Fruit fly (Drosophila melanogaster) whole organism, prepupa: ENCODE data around the gene RpLP1.

Source experiments
- Blimp-1 ChIP-seq: fragments of 200-800 bp; sonication (Bioruptor generic); optimal IDR thresholded peaks from 3 replicates; lab custom pipeline; 2017; ENCODE audit warnings: missing biosample characterization, missing genetic modification characterization, mild to moderate bottlenecking, moderate library complexity, missing genetic modification reagents
- CG10669 ChIP-seq: fragments of 200-800 bp; sonication (Bioruptor generic); optimal IDR thresholded peaks from 3 replicates; lab custom pipeline; 2018; ENCODE audit warnings: missing biosample characterization, mild to moderate bottlenecking, missing genetic modification characterization, moderate library complexity
- CG11762 ChIP-seq: fragments of 200-800 bp; sonication (Bioruptor generic); optimal IDR thresholded peaks from 3 replicates; lab custom pipeline; 2016; ENCODE audit warnings: missing biosample characterization, missing genetic modification characterization; ENCODE audit not compliant: insufficient read depth
- CG15336 ChIP-seq: fragments of 200-800 bp; sonication (Bioruptor generic); IDR thresholded peaks from 2 replicates; pipeline ENCODE4 v1.3.6; 2022; ENCODE audit warnings: missing biosample characterization, missing genetic modification characterization
- CG1621 ChIP-seq: fragments of 200-800 bp; sonication (Bioruptor generic); optimal IDR thresholded peaks from 3 replicates; lab custom pipeline; 2018; ENCODE audit warnings: missing biosample characterization, mild to moderate bottlenecking, missing genetic modification characterization
- CG3032 ChIP-seq: fragments of 200-800 bp; optimal IDR thresholded peaks from 2 replicates; lab custom pipeline; 2019; ENCODE audit warnings: missing biosample characterization, mild to moderate bottlenecking, missing genetic modification characterization, moderate library complexity
- CG31627 ChIP-seq: fragments of 200-800 bp; sonication (Bioruptor generic); optimal IDR thresholded peaks from 3 replicates; lab custom pipeline; 2016; ENCODE audit warnings: missing biosample characterization, missing genetic modification characterization
- CG32006 ChIP-seq: fragments of 200-800 bp; sonication (Bioruptor generic); optimal IDR thresholded peaks from 3 replicates; lab custom pipeline; 2017; ENCODE audit warnings: missing biosample characterization, mild to moderate bottlenecking, missing genetic modification characterization
- CG34406 ChIP-seq: fragments of 200-800 bp; sonication (Bioruptor generic); optimal IDR thresholded peaks from 3 replicates; lab custom pipeline; 2016; ENCODE audit warnings: missing biosample characterization, missing genetic modification characterization
- CG4318 ChIP-seq: fragments of 200-800 bp; sonication (Bioruptor generic); optimal IDR thresholded peaks from 3 replicates; lab custom pipeline; 2017; ENCODE audit warnings: missing biosample characterization, mild to moderate bottlenecking, missing genetic modification characterization
- CG6276 ChIP-seq: fragments of 200-800 bp; sonication (Bioruptor generic); optimal IDR thresholded peaks from 2 replicates; lab custom pipeline; 2017; ENCODE audit warnings: missing biosample characterization, mild to moderate bottlenecking, missing genetic modification characterization
- CG6792 ChIP-seq: fragments of 200-800 bp; sonication (Bioruptor generic); optimal IDR thresholded peaks from 3 replicates; lab custom pipeline; 2016; ENCODE audit warnings: missing biosample characterization, missing genetic modification characterization
- CG6808 ChIP-seq: fragments of 200-800 bp; sonication (Bioruptor generic); optimal IDR thresholded peaks from 3 replicates; lab custom pipeline; 2017; ENCODE audit warnings: missing biosample characterization, missing genetic modification characterization, mild to moderate bottlenecking, moderate library complexity, missing genetic modification reagents
- CG6854 ChIP-seq: fragments of 200-800 bp; sonication (Bioruptor generic); optimal IDR thresholded peaks from 2 replicates; lab custom pipeline; 2017; ENCODE audit warnings: missing biosample characterization, mild to moderate bottlenecking, missing genetic modification characterization
- CG8119 ChIP-seq: fragments of 200-800 bp; sonication (Bioruptor generic); IDR thresholded peaks from 3 replicates; pipeline ENCODE4 v1.3.6; 2022; ENCODE audit warnings: missing biosample characterization, missing genetic modification characterization
- CG8319 ChIP-seq: fragments of 200-800 bp; sonication (Bioruptor generic); optimal IDR thresholded peaks from 3 replicates; lab custom pipeline; 2016; ENCODE audit warnings: missing biosample characterization, missing genetic modification characterization
- CG8632 ChIP-seq: fragments of 200-800 bp; sonication (Bioruptor generic); optimal IDR thresholded peaks from 3 replicates; lab custom pipeline; 2016; ENCODE audit warnings: missing biosample characterization, missing genetic modification characterization
- CG9139 ChIP-seq: fragments of 200-800 bp; sonication (Bioruptor generic); optimal IDR thresholded peaks from 3 replicates; lab custom pipeline; 2017; ENCODE audit warnings: missing biosample characterization, mild to moderate bottlenecking, missing genetic modification characterization
- Eip78C ChIP-seq: fragments of 200-800 bp; sonication (Bioruptor generic); peaks from one replicate; lab custom pipeline; 2016; ENCODE audit warnings: missing biosample characterization, missing genetic modification characterization
- Eip93F ChIP-seq: fragments of 200-800 bp; sonication (Bioruptor generic); optimal IDR thresholded peaks from 2 replicates; lab custom pipeline; 2016; ENCODE audit warnings: missing biosample characterization, mild to moderate bottlenecking, missing genetic modification characterization
- Ets21C ChIP-seq: fragments of 200-800 bp; sonication (Bioruptor generic); optimal IDR thresholded peaks from 3 replicates; lab custom pipeline; 2016; ENCODE audit warnings: missing biosample characterization, missing genetic modification characterization
- Ets96B ChIP-seq: fragments of 200-800 bp; optimal IDR thresholded peaks from 2 replicates; lab custom pipeline; 2019; ENCODE audit warnings: missing biosample characterization, mild to moderate bottlenecking, missing genetic modification characterization, moderate library complexity
- Gug ChIP-seq: fragments of 200-800 bp; sonication (Bioruptor generic); IDR thresholded peaks from 2 replicates; pipeline ENCODE4 v1.3.6; 2022; ENCODE audit warnings: missing biosample characterization, missing genetic modification characterization
- Hr39 ChIP-seq: fragments of 200-800 bp; sonication (Bioruptor generic); optimal IDR thresholded peaks from 2 replicates; lab custom pipeline; 2016; ENCODE audit warnings: missing biosample characterization, missing genetic modification characterization
- Hr4 ChIP-seq: fragments of 200-800 bp; sonication (Bioruptor generic); optimal IDR thresholded peaks from 3 replicates; lab custom pipeline; 2016; ENCODE audit warnings: missing biosample characterization, missing genetic modification characterization
- Lpt ChIP-seq: fragments of 200-800 bp; sonication (Bioruptor generic); optimal IDR thresholded peaks from 3 replicates; lab custom pipeline; 2016; ENCODE audit warnings: missing biosample characterization, missing genetic modification characterization
- Met ChIP-seq: fragments of 200-800 bp; sonication (Bioruptor generic); optimal IDR thresholded peaks from 3 replicates; lab custom pipeline; 2016; ENCODE audit warnings: missing biosample characterization, missing genetic modification characterization
- OdsH ChIP-seq: fragments of 200-800 bp; sonication (Bioruptor generic); optimal IDR thresholded peaks from 3 replicates; lab custom pipeline; 2016; ENCODE audit warnings: missing biosample characterization, missing genetic modification characterization
- Smox ChIP-seq: fragments of 200-800 bp; sonication (Bioruptor generic); optimal IDR thresholded peaks from 3 replicates; lab custom pipeline; 2016; ENCODE audit warnings: missing biosample characterization, missing genetic modification characterization
- Sox102F ChIP-seq: fragments of 200-800 bp; sonication (Bioruptor generic); optimal IDR thresholded peaks from 2 replicates; lab custom pipeline; 2016; ENCODE audit warnings: missing biosample characterization, mild to moderate bottlenecking, missing genetic modification characterization
- Sox14 ChIP-seq: fragments of 200-800 bp; sonication (Bioruptor generic); optimal IDR thresholded peaks from 3 replicates; lab custom pipeline; 2016; ENCODE audit warnings: missing biosample characterization, missing genetic modification characterization
- Sox15 ChIP-seq: fragments of 200-800 bp; sonication (Bioruptor generic); optimal IDR thresholded peaks from 3 replicates; lab custom pipeline; 2016; ENCODE audit warnings: missing biosample characterization, missing genetic modification characterization
- achi ChIP-seq: fragments of 200-800 bp; sonication (Bioruptor generic); optimal IDR thresholded peaks from 3 replicates; lab custom pipeline; 2016; ENCODE audit warnings: missing biosample characterization, missing genetic modification characterization
- acj6 ChIP-seq: fragments of 200-800 bp; sonication (Bioruptor generic); optimal IDR thresholded peaks from 3 replicates; lab custom pipeline; 2016; ENCODE audit warnings: missing biosample characterization, missing genetic modification characterization
- cyc ChIP-seq: fragments of 200-800 bp; sonication (Bioruptor generic); optimal IDR thresholded peaks from 3 replicates; lab custom pipeline; 2016; ENCODE audit warnings: missing biosample characterization, missing genetic modification characterization
- dsx ChIP-seq: fragments of 200-800 bp; optimal IDR thresholded peaks from 3 replicates; lab custom pipeline; 2019; ENCODE audit warnings: missing biosample characterization, mild to moderate bottlenecking, missing genetic modification characterization, moderate library complexity; ENCODE audit not compliant: poor library complexity, severe bottlenecking
- esn ChIP-seq: fragments of 200-800 bp; sonication (Bioruptor generic); optimal IDR thresholded peaks from 2 replicates; lab custom pipeline; 2016; ENCODE audit warnings: missing biosample characterization, mild to moderate bottlenecking, missing genetic modification characterization, moderate library complexity
- fd59A ChIP-seq: fragments of 200-800 bp; sonication (Bioruptor generic); optimal IDR thresholded peaks from 2 replicates; lab custom pipeline; 2017; ENCODE audit warnings: missing biosample characterization, mild to moderate bottlenecking, missing genetic modification characterization, missing genetic modification reagents
- lz ChIP-seq: fragments of 200-800 bp; sonication (Bioruptor generic); optimal IDR thresholded peaks from 3 replicates; lab custom pipeline; 2016; ENCODE audit warnings: missing biosample characterization, missing genetic modification characterization
- spab ChIP-seq: fragments of 200-800 bp; sonication (Bioruptor generic); optimal IDR thresholded peaks from 2 replicates; lab custom pipeline; 2017; ENCODE audit warnings: missing biosample characterization, mild to moderate bottlenecking, missing genetic modification characterization, missing genetic modification reagents
- svp ChIP-seq: fragments of 200-800 bp; sonication (Bioruptor generic); peaks from one replicate; lab custom pipeline; 2016; ENCODE audit warnings: missing biosample characterization, missing genetic modification characterization
- vri ChIP-seq: fragments of 200-800 bp; sonication (Bioruptor generic); optimal IDR thresholded peaks from 3 replicates; lab custom pipeline; 2016; ENCODE audit warnings: missing biosample characterization, mild to moderate bottlenecking, missing genetic modification characterization

Gene RpLP1

DNA sequence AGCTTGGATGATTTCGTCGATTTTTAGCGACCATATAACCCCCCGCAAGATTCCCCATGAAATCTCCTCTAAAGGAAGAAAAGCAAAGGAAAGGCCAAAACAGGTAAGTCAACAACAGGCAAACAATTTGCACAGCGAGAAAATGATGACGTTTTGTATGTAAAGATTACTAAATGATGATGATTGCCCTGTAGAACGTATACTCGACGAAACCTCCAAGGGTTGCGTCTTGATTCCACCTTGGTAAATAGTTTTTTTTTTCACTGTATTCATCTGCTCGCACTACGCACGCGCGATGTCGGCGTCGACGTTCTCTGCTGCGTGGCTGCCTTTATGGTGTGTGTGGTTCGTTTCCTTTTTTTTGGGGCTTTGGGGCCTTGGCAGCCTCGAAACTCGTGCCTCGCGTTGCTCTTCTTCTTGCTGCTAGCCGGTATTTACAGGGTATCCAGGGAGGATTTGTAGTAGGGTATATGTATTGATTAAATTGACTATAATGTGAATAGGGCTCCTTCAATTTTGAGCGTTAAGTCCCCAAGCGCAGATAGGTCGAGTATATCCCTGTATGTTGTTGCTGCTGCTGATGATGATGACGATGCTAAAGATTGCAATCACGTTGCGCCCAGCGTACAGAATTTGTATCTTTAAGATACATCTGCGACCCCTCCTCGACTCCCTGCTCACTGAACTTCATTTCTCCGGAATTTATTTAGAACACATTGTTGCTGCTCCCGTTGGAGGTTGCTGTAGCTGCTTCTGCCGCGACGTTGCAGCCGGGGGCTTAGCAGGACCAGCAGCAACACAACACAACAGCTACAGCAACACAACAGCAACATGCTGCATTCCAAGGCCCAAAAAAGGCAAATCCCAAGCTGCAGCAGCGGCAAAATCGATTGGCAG is 7.8 kb downstream of the RpLP1 start (continued):
- TF ChIP-seq Ets21C (peak; percentile 92), spab (GFP tag; lab: Kevin White, UChicago) (peak; percentile 94), Ets96B (tag; lab: Kevin White, UChicago) (peak; percentile 81), Sox15 (GFP tag; lab: Kevin White, UChicago) (peak; percentile 77), Hr39 (peak; percentile 92), Eip93F (GFP tag; lab: Kevin White, UChicago) (peak; percentile 91), acj6 (GFP tag; lab: Kevin White, UChicago) (peak; percentile 93), CG34406 (GFP tag; lab: Kevin White, UChicago) (peak; percentile 88), CG3032 (tag; lab: Kevin White, UChicago) (peak; percentile 85), svp (GFP tag; lab: Kevin White, UChicago) (peak; percentile 97), esn (GFP tag; lab: Kevin White, UChicago) (peak; percentile 97), achi (GFP tag; lab: Kevin White, UChicago) (peak; percentile 93), CG11762 (peak; percentile 91), CG10669 (peak; percentile 86), Gug (GFP tag; lab: Robert Waterston, UW) (peak; percentile 90), CG9139 (GFP tag; lab: Kevin White, UChicago) (peak; percentile 87), Sox102F (peak; percentile 95), dsx (peak; percentile 96), Smox (GFP tag; lab: Kevin White, UChicago) (peak; percentile 95), vri (GFP tag; lab: Kevin White, UChicago) (peak; percentile 95), Sox14 (GFP tag; lab: Kevin White, UChicago) (peak; percentile 95), CG6792 (peak; percentile 95), Met (GFP tag; lab: Kevin White, UChicago) (peak; percentile 95), CG6808 (GFP tag; lab: Kevin White, UChicago) (peak; percentile 94), CG4318 (GFP tag; lab: Kevin White, UChicago) (peak; percentile 91), CG8632 (peak; percentile 91), fd59A (GFP tag; lab: Kevin White, UChicago) (peak; percentile 89), Hr4 (GFP tag; lab: Kevin White, UChicago) (peak; percentile 97), CG8319 (GFP tag; lab: Kevin White, UChicago) (peak; percentile 89)

- TF ChIP-seq Lpt = no peak
- TF ChIP-seq lz (GFP tag; lab: Kevin White, UChicago) = no peak
- no peak for TF ChIP-seq vri (GFP tag; lab: Kevin White, UChicago)
- TF ChIP-seq CG11762 = no peak
- TF ChIP-seq svp (GFP tag; lab: Kevin White, UChicago) = peak; percentile 25
- TF ChIP-seq CG8632 = no peak
- no peak for TF ChIP-seq CG15336 (GFP tag; lab: Robert Waterston, UW)
- no peak for TF ChIP-seq CG31627
- no peak for TF ChIP-seq Blimp-1 (GFP tag; lab: Kevin White, UChicago)
- TF ChIP-seq Eip93F (GFP tag; lab: Kevin White, UChicago) = no peak
- peak; percentile 12 for TF ChIP-seq Hr4 (GFP tag; lab: Kevin White, UChicago)
- TF ChIP-seq CG6276 = no peak
- no peak for TF ChIP-seq fd59A (GFP tag; lab: Kevin White, UChicago)
- TF ChIP-seq CG1621 = no peak
- 0 out of 3 replicates have a peak, but pooled peaks have one; percentile 16 for TF ChIP-seq CG8119 (GFP tag; lab: Robert Waterston, UW)
- TF ChIP-seq OdsH = no peak
- peak; percentile 75 for TF ChIP-seq Eip78C
- TF ChIP-seq cyc (GFP tag; lab: Kevin White, UChicago) = no peak
- TF ChIP-seq Sox15 (GFP tag; lab: Kevin White, UChicago) = no peak
- no peak for TF ChIP-seq CG9139 (GFP tag; lab: Kevin White, UChicago)
- TF ChIP-seq CG4318 (GFP tag; lab: Kevin White, UChicago) = peak; percentile 3
- no peak for TF ChIP-seq CG6854
- no peak for TF ChIP-seq CG6808 (GFP tag; lab: Kevin White, UChicago)
- no peak for TF ChIP-seq Sox102F
- peak; percentile 45 for TF ChIP-seq CG32006 (GFP tag; lab: Kevin White, UChicago)
Observed at dm6 chr2L:428380-428989, 8.7 kb downstream of the RpLP1 start.
